Fruit fly (Drosophila melanogaster) whole organism, embryonic: ENCODE results near the gene CG44838.

Experiments
- Ada2b ChIP-seq: fragments of 200-800 bp; sonication (Bioruptor generic); IDR thresholded peaks from 2 replicates; pipeline ENCODE4 v1.3.6; 2022; ENCODE audit warnings: missing biosample characterization, missing genetic modification characterization
- Atf6 ChIP-seq: fragments of 200-800 bp; sonication (Bioruptor generic); IDR thresholded peaks from 2 replicates; pipeline ENCODE4 v1.3.6; 2022; ENCODE audit warnings: missing biosample characterization, missing genetic modification characterization
- BtbVII ChIP-seq: fragments of 200-800 bp; sonication (Bioruptor generic); optimal IDR thresholded peaks from 3 replicates; lab custom pipeline; 2017; ENCODE audit warnings: missing biosample characterization, mild to moderate bottlenecking, missing genetic modification characterization
- Bteb2 ChIP-seq: fragments of 200-800 bp; sonication (Bioruptor generic); optimal IDR thresholded peaks from 2 replicates; lab custom pipeline; 2016; ENCODE audit warnings: missing biosample characterization, missing genetic modification characterization
- CG10267 ChIP-seq: fragments of 200-800 bp; sonication (Bioruptor generic); optimal IDR thresholded peaks from 2 replicates; lab custom pipeline; 2018; ENCODE audit warnings: missing biosample characterization, mild to moderate bottlenecking, missing genetic modification characterization, moderate library complexity
- CG10462 ChIP-seq: fragments of 200-800 bp; sonication (Bioruptor generic); optimal IDR thresholded peaks from 2 replicates; lab custom pipeline; 2016; ENCODE audit warnings: missing biosample characterization, missing genetic modification characterization
- CG11456 ChIP-seq: fragments of 200-800 bp; sonication (Bioruptor generic); IDR thresholded peaks from 3 replicates; pipeline ENCODE4 v1.3.6; 2022; ENCODE audit warnings: missing biosample characterization, missing genetic modification characterization
- CG11696 ChIP-seq: fragments of 200-800 bp; sonication (Bioruptor generic); IDR thresholded peaks from 2 replicates; pipeline ENCODE4 v1.3.6; 2022; ENCODE audit warnings: missing biosample characterization, missing genetic modification characterization
- CG12299 ChIP-seq: fragments of 200-800 bp; sonication (Bioruptor generic); optimal IDR thresholded peaks from 2 replicates; lab custom pipeline; 2018; ENCODE audit warnings: missing biosample characterization, mild to moderate bottlenecking, missing genetic modification characterization
- CG14441 ChIP-seq: fragments of 200-800 bp; sonication (Bioruptor generic); IDR thresholded peaks from 2 replicates; pipeline ENCODE4 v1.3.6; 2022; ENCODE audit warnings: missing biosample characterization, missing genetic modification characterization
- CG15011 ChIP-seq: fragments of 200-800 bp; sonication (Bioruptor generic); optimal IDR thresholded peaks from 3 replicates; lab custom pipeline; 2018; ENCODE audit warnings: missing biosample characterization, mild to moderate bottlenecking, missing genetic modification characterization
- CG15073 ChIP-seq: fragments of 200-800 bp; sonication (Bioruptor generic); optimal IDR thresholded peaks from 2 replicates; lab custom pipeline; 2016; ENCODE audit warnings: missing biosample characterization, missing genetic modification characterization
- CG15269 ChIP-seq: fragments of 200-800 bp; sonication (Bioruptor generic); optimal IDR thresholded peaks from 2 replicates; lab custom pipeline; 2018; ENCODE audit warnings: missing biosample characterization, mild to moderate bottlenecking, missing genetic modification characterization, moderate library complexity
- CG18619 ChIP-seq: fragments of 200-800 bp; sonication (Bioruptor generic); optimal IDR thresholded peaks from 3 replicates; lab custom pipeline; 2017; ENCODE audit warnings: missing biosample characterization, mild to moderate bottlenecking, missing genetic modification characterization
- CG2129 ChIP-seq: fragments of 200-800 bp; sonication (Bioruptor generic); IDR thresholded peaks from 2 replicates; pipeline ENCODE4 v1.3.6; 2022; ENCODE audit warnings: missing biosample characterization, missing genetic modification characterization; ENCODE audit not compliant: partially characterized antibody
- CG2199 ChIP-seq: fragments of 200-800 bp; sonication (Bioruptor generic); IDR thresholded peaks from 3 replicates; pipeline ENCODE4 v1.3.6; 2022; ENCODE audit warnings: missing biosample characterization, missing genetic modification characterization
- CG2678 ChIP-seq: fragments of 200-800 bp; sonication (Bioruptor generic); optimal IDR thresholded peaks from 3 replicates; lab custom pipeline; 2019; ENCODE audit warnings: missing biosample characterization, mild to moderate bottlenecking, missing genetic modification characterization, moderate library complexity
- CG32532 ChIP-seq: fragments of 200-800 bp; sonication (Bioruptor generic); IDR thresholded peaks from 2 replicates; pipeline ENCODE4 v1.3.6; 2022; ENCODE audit warnings: missing biosample characterization, missing genetic modification characterization
- CG32767 ChIP-seq: fragments of 200-800 bp; sonication (Bioruptor generic); IDR thresholded peaks from 2 replicates; pipeline ENCODE4 v1.3.6; 2022; ENCODE audit warnings: missing biosample characterization, missing genetic modification characterization
- CG4424 ChIP-seq: fragments of 200-800 bp; sonication (Bioruptor generic); optimal IDR thresholded peaks from 3 replicates; lab custom pipeline; 2016; ENCODE audit warnings: missing biosample characterization, missing genetic modification characterization
- CG4617 ChIP-seq: fragments of 200-800 bp; sonication (Bioruptor generic); optimal IDR thresholded peaks from 3 replicates; lab custom pipeline; 2016; ENCODE audit warnings: missing biosample characterization, missing genetic modification characterization, borderline replicate concordance
- CG6689 ChIP-seq: fragments of 200-800 bp; sonication (Bioruptor generic); IDR thresholded peaks from 2 replicates; pipeline ENCODE4 v1.3.6; 2022; ENCODE audit warnings: missing biosample characterization, missing genetic modification characterization
- CG6791 ChIP-seq: fragments of 200-800 bp; sonication (Bioruptor generic); IDR thresholded peaks from 3 replicates; pipeline ENCODE4 v1.3.6; 2022; ENCODE audit warnings: missing biosample characterization, missing genetic modification characterization; ENCODE audit not compliant: partially characterized antibody
- CG9876 ChIP-seq: fragments of 200-800 bp; sonication (Bioruptor generic); optimal IDR thresholded peaks from 2 replicates; lab custom pipeline; 2016; ENCODE audit warnings: missing biosample characterization, missing genetic modification characterization
- CrebB ChIP-seq: fragments of 200-800 bp; sonication (Bioruptor generic); optimal IDR thresholded peaks from 3 replicates; lab custom pipeline; 2018; ENCODE audit warnings: missing biosample characterization, mild to moderate bottlenecking, missing genetic modification characterization
- Dip2 ChIP-seq: fragments of 200-800 bp; sonication (Bioruptor generic); IDR thresholded peaks from 2 replicates; pipeline ENCODE4 v1.3.6; 2022; ENCODE audit warnings: missing biosample characterization, missing genetic modification characterization
- Dll ChIP-seq: fragments of 200-800 bp; sonication (Bioruptor generic); IDR thresholded peaks from 4 replicates; pipeline ENCODE4 v1.3.6; 2022; ENCODE audit warnings: missing biosample characterization, missing genetic modification characterization; ENCODE audit not compliant: partially characterized antibody
- H2.0 ChIP-seq: fragments of 200-800 bp; sonication (Bioruptor generic); IDR thresholded peaks from 2 replicates; pipeline ENCODE4 v1.3.6; 2022; ENCODE audit warnings: missing biosample characterization, missing genetic modification characterization
- Hey ChIP-seq: fragments of 200-800 bp; sonication (Bioruptor generic); optimal IDR thresholded peaks from 3 replicates; lab custom pipeline; 2018; ENCODE audit warnings: missing biosample characterization, mild to moderate bottlenecking, missing genetic modification characterization
- Hmr ChIP-seq: fragments of 200-800 bp; sonication (Bioruptor generic); optimal IDR thresholded peaks from 3 replicates; lab custom pipeline; 2017; ENCODE audit warnings: mild to moderate bottlenecking, missing biosample characterization, missing genetic modification reagents, missing genetic modification characterization
- Hr78 ChIP-seq, 2 experiments: fragments of 200-800 bp in 1 of 2; fragments of >200 bp in 1 of 2; sonication (Bioruptor generic) in 1 of 2; optimal IDR thresholded peaks; 2 replicates each; lab custom pipeline; 2017 to 2019; ENCODE audit warnings: missing biosample characterization in 2 of 2, missing genetic modification characterization in 2 of 2, mild to moderate bottlenecking in 1 of 2, moderate library complexity in 1 of 2
- Jarid2 ChIP-seq: fragments of 200-800 bp; sonication (Bioruptor generic); optimal IDR thresholded peaks from 3 replicates; lab custom pipeline; 2017; ENCODE audit warnings: mild to moderate bottlenecking, missing biosample characterization, missing genetic modification reagents, missing genetic modification characterization
- MESR4 ChIP-seq: fragments of 200-800 bp; sonication (Bioruptor generic); optimal IDR thresholded peaks from 2 replicates; lab custom pipeline; 2018; ENCODE audit warnings: missing biosample characterization, mild to moderate bottlenecking, missing genetic modification characterization, moderate library complexity
- Mes4 ChIP-seq: fragments of 200-800 bp; sonication (Bioruptor generic); optimal IDR thresholded peaks from 2 replicates; lab custom pipeline; 2016; ENCODE audit warnings: missing biosample characterization, missing genetic modification characterization
- Sox100B ChIP-seq: fragments of 200-800 bp; sonication (Bioruptor generic); optimal IDR thresholded peaks from 3 replicates; lab custom pipeline; 2018; ENCODE audit warnings: missing biosample characterization, mild to moderate bottlenecking, missing genetic modification characterization
- Taf1 ChIP-seq: fragments of 200-800 bp; sonication (Bioruptor generic); IDR thresholded peaks from 2 replicates; pipeline ENCODE4 v1.3.6; 2022; ENCODE audit warnings: missing biosample characterization, missing genetic modification characterization
- amos ChIP-seq: fragments of 200-800 bp; sonication (Bioruptor generic); IDR thresholded peaks from 2 replicates; pipeline ENCODE4 v1.3.6; 2022; ENCODE audit warnings: missing biosample characterization, missing genetic modification characterization; ENCODE audit not compliant: partially characterized antibody
- crc ChIP-seq: fragments of 200-800 bp; sonication (Bioruptor generic); optimal IDR thresholded peaks from 2 replicates; lab custom pipeline; 2016; ENCODE audit warnings: missing biosample characterization, missing genetic modification characterization
- da ChIP-seq: fragments of 200-800 bp; sonication (Bioruptor generic); optimal IDR thresholded peaks from 2 replicates; lab custom pipeline; 2016; ENCODE audit warnings: missing biosample characterization, missing genetic modification characterization
- dm ChIP-seq: fragments of 200-800 bp; sonication (Bioruptor generic); optimal IDR thresholded peaks from 3 replicates; lab custom pipeline; 2016; ENCODE audit warnings: missing biosample characterization, missing genetic modification characterization
- fd3F ChIP-seq: fragments of 200-800 bp; sonication (Bioruptor generic); optimal IDR thresholded peaks from 2 replicates; lab custom pipeline; 2018; ENCODE audit warnings: missing biosample characterization, mild to moderate bottlenecking, missing genetic modification characterization, moderate library complexity
- gem ChIP-seq: fragments of 200-800 bp; sonication (Bioruptor generic); optimal IDR thresholded peaks from 2 replicates; lab custom pipeline; 2019; ENCODE audit warnings: missing biosample characterization, mild to moderate bottlenecking, missing genetic modification characterization, moderate library complexity
- gfzf ChIP-seq: fragments of 200-800 bp; sonication (Bioruptor generic); optimal IDR thresholded peaks from 2 replicates; lab custom pipeline; 2016; ENCODE audit warnings: missing biosample characterization, mild to moderate bottlenecking, missing genetic modification characterization, moderate library complexity
- ham ChIP-seq: fragments of 200-800 bp; sonication (Bioruptor generic); IDR thresholded peaks from 2 replicates; pipeline ENCODE4 v1.3.6; 2022; ENCODE audit warnings: missing biosample characterization, missing genetic modification characterization
- lola ChIP-seq, 3 experiments: fragments of >200 bp in 2 of 3; fragments of 200-800 bp in 1 of 3; sonication (Bioruptor generic) in 1 of 3; optimal IDR thresholded peaks; 2 replicates each; lab custom pipeline; 2017 to 2019; ENCODE audit warnings: missing biosample characterization in 3 of 3, missing genetic modification characterization in 3 of 3, mild to moderate bottlenecking in 1 of 3, moderate library complexity in 1 of 3
- repo ChIP-seq: fragments of 200-800 bp; sonication (Bioruptor generic); optimal IDR thresholded peaks from 2 replicates; lab custom pipeline; 2016; ENCODE audit warnings: missing biosample characterization, missing genetic modification characterization
- sd ChIP-seq: fragments of 200-800 bp; sonication (Bioruptor generic); optimal IDR thresholded peaks from 3 replicates; lab custom pipeline; 2018; ENCODE audit warnings: missing biosample characterization, mild to moderate bottlenecking, missing genetic modification characterization, moderate library complexity
- sens-2 ChIP-seq: fragments of 200-800 bp; sonication (Bioruptor generic); IDR thresholded peaks from 2 replicates; pipeline ENCODE4 v1.3.6; 2022; ENCODE audit warnings: missing biosample characterization, missing genetic modification characterization
- sr ChIP-seq: fragments of 200-800 bp; sonication (Bioruptor generic); IDR thresholded peaks from 3 replicates; pipeline ENCODE4 v1.3.6; 2022; ENCODE audit warnings: missing biosample characterization, missing genetic modification characterization
- toy ChIP-seq: fragments of 200-800 bp; sonication (Bioruptor generic); IDR thresholded peaks from 2 replicates; pipeline ENCODE4 v1.3.6; 2022; ENCODE audit warnings: missing biosample characterization, missing genetic modification characterization
- zfh2 ChIP-seq: fragments of 200-800 bp; sonication (Bioruptor generic); optimal IDR thresholded peaks from 2 replicates; lab custom pipeline; 2016; ENCODE audit warnings: missing biosample characterization, missing genetic modification characterization

The CG44838 gene

dm6 chr3L:9508653-9509036 is 47.8 kb downstream of the CG44838 start (continued):
- TF ChIP-seq CG6791 (GFP tag; lab: Robert Waterston, UW) (no peak), CG14441 (GFP tag; lab: Robert Waterston, UW) (0 out of 2 replicates have a peak, but pooled peaks have one; percentile 5), amos (no peak), CG4617 (GFP tag; lab: Kevin White, UChicago) (no peak), CG2129 (no peak), Hr78 (GFP tag; optimal IDR thresholded peaks at IDR 0.05; lab: Kevin White, UChicago) (peak in 1 of 2 experiments; percentile 20), Hmr (GFP tag; lab: Kevin White, UChicago) (peak; percentile 67), Taf1 (GFP tag; lab: Robert Waterston, UW) (no peak), da (no peak), sens-2 (GFP tag; lab: Robert Waterston, UW) (no peak), dm (GFP tag; lab: Kevin White, UChicago) (no peak), CG32532 (no peak), CG18619 (peak; percentile 30), gem (tag; lab: Kevin White, UChicago) (peak; percentile 89), CG15269 (tag; lab: Kevin White, UChicago) (peak; percentile 70), Sox100B (GFP tag; lab: Kevin White, UChicago) (peak; percentile 66), CG11456 (no peak), Ada2b (no peak; the same call in 1 of the 2 replicates), CG6689 (GFP tag; lab: Robert Waterston, UW) (peak; percentile 51), sd (no peak), CG2199 (GFP tag; lab: Robert Waterston, UW) (no peak), CG15011 (GFP tag; lab: Kevin White, UChicago) (no peak), CG11696 (GFP tag; lab: Robert Waterston, UW) (no peak), Atf6 (GFP tag; lab: Robert Waterston, UW) (peak; percentile 51; the same call in 1 of the 2 replicates), CG2678 (tag; lab: Kevin White, UChicago) (peak; percentile 75), CG12299 (tag; lab: Kevin White, UChicago) (peak; percentile 14), repo (GFP tag; lab: Kevin White, UChicago) (no peak), H2.0 (GFP tag; lab: Robert Waterston, UW) (no peak), zfh2 (GFP tag; lab: Kevin White, UChicago) (peak; percentile 2), Dll (GFP tag; lab: Robert Waterston, UW) (no peak), Jarid2 (peak; percentile 0), CG32767 (GFP tag; lab: Robert Waterston, UW) (no peak), Hey (tag; lab: Kevin White, UChicago) (no peak), CG10267 (tag; lab: Kevin White, UChicago) (peak; percentile 72), lola (GFP tag; optimal IDR thresholded peaks at IDR 0.05; lab: Kevin White, UChicago) (peak in 1 of 3 experiments; percentile 61), MESR4 (GFP tag; lab: Kevin White, UChicago) (no peak), CG4424 (GFP tag; lab: Kevin White, UChicago) (peak; percentile 29), BtbVII (peak; percentile 19), Bteb2 (GFP tag; lab: Kevin White, UChicago) (no peak), Mes4 (GFP tag; lab: Kevin White, UChicago) (no peak), CG15073 (GFP tag; lab: Kevin White, UChicago) (no peak), CG9876 (GFP tag; lab: Kevin White, UChicago) (no peak), gfzf (no peak), CG10462 (no peak), sr (GFP tag; lab: Robert Waterston, UW) (no peak), ham (GFP tag; lab: Robert Waterston, UW) (no peak), CrebB (tag; lab: Kevin White, UChicago) (no peak), crc (GFP tag; lab: Kevin White, UChicago) (no peak), fd3F (GFP tag; lab: Kevin White, UChicago) (no peak), Dip2 (GFP tag; lab: Robert Waterston, UW) (no peak), toy (no peak)
